Worm (Caenorhabditis elegans): ENCODE measurements around the gene his-61.
A peak's percentile ranks its signal among the peaks of the same experiment; 100 is the strongest.

his-61 gene

DNA sequence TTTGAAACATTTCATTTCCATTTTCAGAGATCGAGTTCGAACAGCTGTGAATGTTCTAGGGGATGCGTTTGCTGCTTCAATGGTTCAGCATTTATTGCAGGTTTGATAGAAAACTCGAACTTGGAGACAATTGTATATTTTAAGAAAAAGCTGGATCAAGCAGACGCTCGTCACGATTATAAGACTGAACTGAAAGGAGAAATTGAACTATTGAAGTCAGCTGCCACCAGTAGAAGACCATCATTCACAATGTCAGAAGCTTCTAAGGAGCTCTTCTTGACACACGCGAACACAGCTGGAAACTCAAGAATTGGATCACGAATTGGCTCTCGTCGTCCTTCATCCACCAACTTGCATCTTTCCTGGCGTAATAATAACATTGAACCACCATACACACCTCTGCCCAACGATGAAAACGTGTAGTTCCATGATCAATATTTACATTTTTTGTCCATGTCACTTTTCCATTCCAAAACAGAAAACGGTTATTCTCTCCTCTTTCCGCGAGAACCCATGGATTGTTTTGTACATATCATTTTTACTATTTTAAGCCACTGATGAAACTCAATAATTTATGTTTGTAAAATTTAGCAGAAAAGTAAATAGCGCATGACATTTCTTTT, 20.0 kb upstream of the his-61 start (continued):
- TF ChIP-seq dmd-8 (GFP tag; IDR thresholded peaks at IDR 0.05) (no peak), ceh-20 (GFP tag; IDR thresholded peaks at IDR 0.05) (no peak), nhr-42 (GFP tag; IDR thresholded peaks at IDR 0.05) (no peak), zfp-3 (GFP tag; conservative IDR thresholded peaks at IDR 0.05) (peak; percentile 73; the same call in 1 of the 2 replicates), lin-13 (GFP tag; optimal IDR thresholded peaks at IDR 0.05) (no peak), Y5F2A.4 (GFP tag; optimal IDR thresholded peaks at IDR 0.05) (no peak), T20F7.1 (GFP tag; optimal IDR thresholded peaks at IDR 0.05) (peak; percentile 71), ZK337.2 (GFP tag; IDR thresholded peaks at IDR 0.05) (no peak; the same call in 1 of the 2 replicates), nhr-77 (tag; optimal IDR thresholded peaks at IDR 0.05) (peak; percentile 9), ctbp-1 (GFP tag; IDR thresholded peaks at IDR 0.05) (peak; percentile 38; the same call in 1 of the 2 replicates), R02D3.7 (tag; optimal IDR thresholded peaks at IDR 0.05) (no peak), daf-16 (GFP tag; optimal IDR thresholded peaks at IDR 0.05) (peak in 1 of 2 experiments; percentile 10), daf-16 (tag; optimal IDR thresholded peaks at IDR 0.05) (peak; percentile 52), unc-130 (GFP tag; optimal IDR thresholded peaks at IDR 0.05) (peak; percentile 31), nhr-111 (GFP tag; optimal IDR thresholded peaks at IDR 0.05) (no peak), D1046.2 (GFP tag; IDR thresholded peaks at IDR 0.05) (no peak), F49E8.2 (tag; optimal IDR thresholded peaks at IDR 0.05; ENCODE audit: borderline replicate concordance) (peak; percentile 45), mdl-1 (tag; optimal IDR thresholded peaks at IDR 0.05) (no peak), ztf-7 (tag; optimal IDR thresholded peaks at IDR 0.05) (no peak), set-16 (GFP tag; IDR thresholded peaks at IDR 0.05) (no peak), spr-1 (tag; optimal IDR thresholded peaks at IDR 0.05) (no peak), ama-1 (optimal IDR thresholded peaks at IDR 0.05) (peak; percentile 91), tra-1 (GFP tag; IDR thresholded peaks at IDR 0.05) (no peak), daf-19 (GFP tag; conservative IDR thresholded peaks at IDR 0.05) (no peak), lsy-2 (tag; optimal IDR thresholded peaks at IDR 0.05) (peak in 1 of 2 experiments; percentile 32), sdz-12 (GFP tag; optimal IDR thresholded peaks at IDR 0.05) (no peak), nhr-28 (tag; optimal IDR thresholded peaks at IDR 0.05) (no peak), lin-29 (GFP tag; IDR thresholded peaks at IDR 0.05) (no peak), unc-39 (tag; optimal IDR thresholded peaks at IDR 0.05) (no peak), unc-62 (GFP tag; optimal IDR thresholded peaks at IDR 0.05 in 1 of 2) (peak in 1 of 2 experiments; percentile 74), unc-62 (tag; optimal IDR thresholded peaks at IDR 0.05) (no peak), mxl-3 (GFP tag; optimal IDR thresholded peaks at IDR 0.05) (no peak), dve-1 (tag; optimal IDR thresholded peaks at IDR 0.05; ENCODE audit: insufficient read depth) (peak; percentile 46), ZK546.5 (tag; optimal IDR thresholded peaks at IDR 0.05) (no peak), hlh-11 (tag; optimal IDR thresholded peaks at IDR 0.05) (peak; percentile 29), ceh-44 (GFP tag; IDR thresholded peaks at IDR 0.05) (no peak), nhr-237 (tag; optimal IDR thresholded peaks at IDR 0.05) (no peak), saeg-2 (GFP tag; IDR thresholded peaks at IDR 0.05) (no peak), lin-38 (GFP tag; IDR thresholded peaks at IDR 0.05) (peak; percentile 53), dpl-1 (GFP tag; optimal IDR thresholded peaks at IDR 0.05) (no peak), nhr-48 (tag; optimal IDR thresholded peaks at IDR 0.05) (peak; percentile 1), php-3 (GFP tag; IDR thresholded peaks at IDR 0.05) (no peak), vab-7 (GFP tag; IDR thresholded peaks at IDR 0.05) (no peak), lin-39 (tag; optimal IDR thresholded peaks at IDR 0.05) (no peak), nhr-102 (tag; optimal IDR thresholded peaks at IDR 0.05) (no peak), daf-12 (tag; optimal IDR thresholded peaks at IDR 0.05) (no peak), mdt-29 (GFP tag; IDR thresholded peaks at IDR 0.05) (no peak; the same call in 1 of the 2 replicates), ceh-32 (tag; optimal IDR thresholded peaks at IDR 0.05; ENCODE audit: poor library complexity) (no peak), nhr-76 (tag; optimal IDR thresholded peaks at IDR 0.05) (no peak), fos-1 (tag; optimal IDR thresholded peaks at IDR 0.05) (no peak), aly-2 (tag; optimal IDR thresholded peaks at IDR 0.05) (no peak), snpc-4 (tag; optimal IDR thresholded peaks at IDR 0.05) (no peak)
